Worm (Caenorhabditis elegans): Measurements from ENCODE around the gene dpy-8.

ce11 chrX:5193402-5193801 lies 43.1 kb upstream of the dpy-8 start:
- TF ChIP-seq snpc-4 (tag; optimal IDR thresholded peaks at IDR 0.05): no peak
- no peak for TF ChIP-seq nhr-90 (tag; optimal IDR thresholded peaks at IDR 0.05; ENCODE audit: poor library complexity)
- no peak for TF ChIP-seq dpl-1 (GFP tag; optimal IDR thresholded peaks at IDR 0.05)
- no peak for TF ChIP-seq ztf-4 (tag; optimal IDR thresholded peaks at IDR 0.05)
- TF ChIP-seq lir-3 (tag; optimal IDR thresholded peaks at IDR 0.05; ENCODE audit: poor library complexity): no peak
- no peak for TF ChIP-seq jun-1 (tag; optimal IDR thresholded peaks at IDR 0.05)
- no peak for TF ChIP-seq nhr-11 (tag; optimal IDR thresholded peaks at IDR 0.05)
- TF ChIP-seq rnt-1 (tag; optimal IDR thresholded peaks at IDR 0.05): no peak
- TF ChIP-seq C16A3.4 (tag; optimal IDR thresholded peaks at IDR 0.05): no peak
- TF ChIP-seq blmp-1 (tag; optimal IDR thresholded peaks at IDR 0.05): no peak

Data from whole organism, L1 larva.